Worm (Caenorhabditis elegans) whole organism, L4 larva: ENCODE measurements around the gene add-2.

ENCODE experiments used
- F49E8.2 ChIP-seq: sonication (generic microtip); optimal IDR thresholded peaks from 2 replicates; lab custom pipeline; 2016; ENCODE audit warnings: missing compliant biosample characterization, mild to moderate bottlenecking, missing genetic modification characterization, borderline replicate concordance
- R02D3.7 ChIP-seq: fragments of 150-350 bp; sonication (generic microtip); optimal IDR thresholded peaks from 3 replicates; lab custom pipeline; 2014; ENCODE audit warnings: missing biosample characterization, missing genetic modification characterization
- ceh-82 ChIP-seq: sonication (generic microtip); optimal IDR thresholded peaks from 2 replicates; lab custom pipeline; 2017; ENCODE audit warnings: missing biosample characterization, missing genetic modification characterization
- ctbp-1 ChIP-seq: fragments of 200-800 bp; sonication (Bioruptor generic); IDR thresholded peaks from 2 replicates; pipeline ENCODE4 v1.3.6; 2022; ENCODE audit warnings: missing genetic modification reagents, missing genetic modification characterization, missing compliant biosample characterization
- lsy-2 ChIP-seq, 2 experiments: fragments of 150-350 bp in 1 of 2; sonication (generic microtip) in 1 of 2; optimal IDR thresholded peaks; 2 replicates each; lab custom pipeline; 2014 to 2017; ENCODE audit warnings: missing biosample characterization in 2 of 2, missing genetic modification characterization in 2 of 2
- mdl-1 ChIP-seq, 2 experiments: fragments of 150-350 bp in 1 of 2; sonication (generic microtip) in 1 of 2; optimal IDR thresholded peaks; 2 replicates each; lab custom pipeline; 2014 to 2017; ENCODE audit warnings: missing biosample characterization in 2 of 2, missing genetic modification characterization in 2 of 2
- nhr-25 ChIP-seq: sonication (generic microtip); optimal IDR thresholded peaks from 2 replicates; lab custom pipeline; 2017; ENCODE audit warnings: missing genetic modification characterization, mild to moderate bottlenecking, missing compliant biosample characterization, antibody characterized with exemption, moderate library complexity, borderline replicate concordance; ENCODE audit not compliant: insufficient read depth
- snpc-4 ChIP-seq: fragments of 150-350 bp; optimal IDR thresholded peaks from 2 replicates; lab custom pipeline; 2014; ENCODE audit warnings: missing biosample characterization, missing genetic modification characterization
- unc-39 ChIP-seq: sonication (generic microtip); optimal IDR thresholded peaks from 2 replicates; lab custom pipeline; 2017; ENCODE audit warnings: missing biosample characterization, missing genetic modification characterization

DNA sequence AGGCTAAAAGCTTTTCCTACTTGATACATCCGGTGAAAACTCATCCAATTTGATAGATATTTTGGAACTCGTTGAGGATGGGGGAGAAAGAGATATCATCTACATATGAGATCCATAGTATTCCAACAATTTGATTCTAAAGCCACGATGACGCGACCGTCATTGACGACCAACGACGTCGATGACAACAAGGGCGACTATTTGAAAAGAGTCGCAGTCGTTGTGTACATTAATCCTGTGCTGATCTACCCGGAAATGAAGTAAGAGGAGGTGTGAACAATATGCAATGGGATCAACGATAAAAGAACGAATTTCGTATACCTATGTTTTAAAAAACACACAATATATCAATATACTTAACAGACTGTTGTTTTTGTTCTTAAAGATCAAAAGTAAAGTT lies 14.9 kb upstream of the add-2 start:
- TF ChIP-seq R02D3.7 (tag; lab: Kevin White, UChicago) (no peak), lsy-2 (tag; optimal IDR thresholded peaks at IDR 0.05; lab: Kevin White, UChicago) (no peak), nhr-25 (tag; lab: Kevin White, UChicago) (no peak), ceh-82 (tag; lab: Kevin White, UChicago) (no peak), F49E8.2 (no peak), unc-39 (tag; lab: Kevin White, UChicago) (no peak), snpc-4 (tag; lab: Kevin White, UChicago) (no peak), ctbp-1 (no peak), mdl-1 (tag; optimal IDR thresholded peaks at IDR 0.05; lab: Kevin White, UChicago) (no peak)
